Fruit fly (Drosophila melanogaster): Measurements from ENCODE around the gene beat-IIIb.

beat-IIIb gene

dm6 chr2L:16972788-16973187, at the start of gene beat-IIIb:
Gene beat-IIIb (plus strand): TSS chr2L:16973091.
- TF ChIP-seq CTCF (optimal IDR thresholded peaks at IDR 0.05), result no peak
- TF ChIP-seq CG8478 (optimal IDR thresholded peaks at IDR 0.05), result no peak

- TF ChIP-seq CTCF (optimal IDR thresholded peaks at IDR 0.05) (no peak), CG8478 (optimal IDR thresholded peaks at IDR 0.05) (no peak)
These were observed 9.3 kb downstream of the beat-IIIb start, which contains the start of gene CG44406 for dm6 chr2L:16982201-16982600. Gene CG44406 (minus strand): TSS chr2L:16982301.

- TF ChIP-seq CG8478 (optimal IDR thresholded peaks at IDR 0.05) (no peak), CTCF (optimal IDR thresholded peaks at IDR 0.05) (no peak)
These were observed 11.8 kb downstream of the beat-IIIb start, which contains the start of gene CG31806 for dm6 chr2L:16984678-16985077. Gene CG31806 (plus strand): TSS chr2L:16984978.

- TF ChIP-seq CTCF (optimal IDR thresholded peaks at IDR 0.05), result no peak
- no peak for TF ChIP-seq CG8478 (optimal IDR thresholded peaks at IDR 0.05)
These were observed 23.5 kb downstream of the beat-IIIb start for dm6 chr2L:16996343-16996742.

dm6 chr2L:17014600-17014999, 41.7 kb downstream of the beat-IIIb start, which contains the start of gene CG6304:
Gene CG6304 (minus strand): TSS chr2L:17014700.
- TF ChIP-seq CG8478 (optimal IDR thresholded peaks at IDR 0.05) (no peak), CTCF (optimal IDR thresholded peaks at IDR 0.05) (no peak)

dm6 chr2L:17027503-17027902, 54.6 kb downstream of the beat-IIIb start:
- TF ChIP-seq CG8478 (optimal IDR thresholded peaks at IDR 0.05) (no peak), CTCF (optimal IDR thresholded peaks at IDR 0.05) (no peak)

dm6 chr2L:17041211-17041610, 68.3 kb downstream of the beat-IIIb start:
- TF ChIP-seq CTCF (optimal IDR thresholded peaks at IDR 0.05) (no peak), CG8478 (optimal IDR thresholded peaks at IDR 0.05) (no peak)
